Worm (Caenorhabditis elegans) whole organism, mixed stage, embryonic: ENCODE measurements around the gene F11A10.6.

ENCODE experiments used
- bed-3 ChIP-seq: fragments of 200-800 bp; sonication (Bioruptor generic); optimal IDR thresholded peaks from 3 replicates; lab custom pipeline; 2018; ENCODE audit warnings: mild to moderate bottlenecking, missing genetic modification characterization, moderate library complexity, missing compliant biosample characterization
- ceh-39 ChIP-seq: fragments of 150-350 bp; optimal IDR thresholded peaks from 2 replicates; lab custom pipeline; 2014; ENCODE audit warnings: missing biosample characterization, missing genetic modification characterization
- ceh-83 ChIP-seq: fragments of 200-800 bp; sonication (Bioruptor generic); optimal IDR thresholded peaks from 2 replicates; lab custom pipeline; 2018; ENCODE audit warnings: mild to moderate bottlenecking, missing genetic modification characterization, missing compliant biosample characterization
- ces-1 ChIP-seq: fragments of 150-350 bp; optimal IDR thresholded peaks from 2 replicates; lab custom pipeline; 2014; ENCODE audit warnings: missing biosample characterization, missing genetic modification reagents, missing genetic modification characterization
- drap-1 ChIP-seq: fragments of 200-800 bp; sonication (Bioruptor generic); optimal IDR thresholded peaks from 3 replicates; lab custom pipeline; 2018; ENCODE audit warnings: mild to moderate bottlenecking, missing genetic modification characterization, missing compliant biosample characterization
- elt-3 ChIP-seq: fragments of 150-350 bp; optimal IDR thresholded peaks from 2 replicates; lab custom pipeline; 2014; ENCODE audit warnings: missing biosample characterization, missing genetic modification characterization
- flh-1 ChIP-seq: fragments of 200-800 bp; sonication (Bioruptor generic); optimal IDR thresholded peaks from 2 replicates; lab custom pipeline; 2018; ENCODE audit warnings: mild to moderate bottlenecking, missing genetic modification characterization, moderate library complexity, missing compliant biosample characterization
- ham-2 ChIP-seq: fragments of 200-800 bp; sonication (Bioruptor generic); optimal IDR thresholded peaks from 2 replicates; lab custom pipeline; 2018; ENCODE audit warnings: mild to moderate bottlenecking, missing genetic modification characterization, missing compliant biosample characterization
- hlh-1 ChIP-seq: fragments of 150-350 bp; optimal IDR thresholded peaks from 2 replicates; lab custom pipeline; 2014; ENCODE audit warnings: missing biosample characterization, missing genetic modification reagents, missing genetic modification characterization
- lin-13 ChIP-seq: fragments of 150-350 bp; optimal IDR thresholded peaks from 2 replicates; lab custom pipeline; 2014; ENCODE audit warnings: missing biosample characterization, missing genetic modification characterization
- mab-5 ChIP-seq: fragments of 150-350 bp; optimal IDR thresholded peaks from 2 replicates; lab custom pipeline; 2014; ENCODE audit warnings: missing biosample characterization, missing genetic modification characterization
- mep-1 ChIP-seq: fragments of 150-350 bp; optimal IDR thresholded peaks from 2 replicates; lab custom pipeline; 2017; ENCODE audit warnings: missing biosample characterization, missing genetic modification reagents, missing genetic modification characterization, inconsistent platforms
- mls-2 ChIP-seq: sonication (generic microtip); optimal IDR thresholded peaks from 2 replicates; lab custom pipeline; 2016; ENCODE audit warnings: mild to moderate bottlenecking, missing genetic modification characterization, moderate library complexity, missing compliant biosample characterization
- nhr-2 ChIP-seq: fragments of 150-350 bp; optimal IDR thresholded peaks from 2 replicates; lab custom pipeline; 2014; ENCODE audit warnings: missing biosample characterization, missing genetic modification characterization
- nhr-237 ChIP-seq: fragments of 150-350 bp; optimal IDR thresholded peaks from 2 replicates; lab custom pipeline; 2014; ENCODE audit warnings: missing biosample characterization, missing genetic modification characterization
- nhr-28 ChIP-seq: fragments of 150-350 bp; optimal IDR thresholded peaks from 2 replicates; lab custom pipeline; 2014; ENCODE audit warnings: missing biosample characterization, missing genetic modification characterization
- nhr-76 ChIP-seq: sonication (generic microtip); optimal IDR thresholded peaks from 2 replicates; lab custom pipeline; 2017; ENCODE audit warnings: missing biosample characterization, missing genetic modification characterization
- pha-4 ChIP-seq: fragments of 150-350 bp; optimal IDR thresholded peaks from 2 replicates; lab custom pipeline; 2018; ENCODE audit warnings: missing biosample characterization, missing genetic modification reagents, missing genetic modification characterization
- sem-2 ChIP-seq: fragments of 200-800 bp; sonication (Bioruptor generic); optimal IDR thresholded peaks from 2 replicates; lab custom pipeline; 2018; ENCODE audit warnings: mild to moderate bottlenecking, missing genetic modification characterization, missing compliant biosample characterization
- sptf-1 ChIP-seq: sonication (generic microtip); optimal IDR thresholded peaks from 2 replicates; lab custom pipeline; 2017; ENCODE audit warnings: mild to moderate bottlenecking, missing genetic modification characterization, moderate library complexity, missing compliant biosample characterization
- tbx-8 ChIP-seq: fragments of 200-800 bp; sonication (Bioruptor generic); optimal IDR thresholded peaks from 2 replicates; lab custom pipeline; 2018; ENCODE audit warnings: mild to moderate bottlenecking, missing genetic modification characterization, moderate library complexity, missing compliant biosample characterization
- unc-120 ChIP-seq: sonication (generic microtip); optimal IDR thresholded peaks from 2 replicates; lab custom pipeline; 2017; ENCODE audit warnings: missing genetic modification characterization, missing compliant biosample characterization; ENCODE audit not compliant: poor library complexity, severe bottlenecking
- unc-39 ChIP-seq: fragments of 150-350 bp; optimal IDR thresholded peaks from 2 replicates; lab custom pipeline; 2014; ENCODE audit warnings: missing biosample characterization, missing genetic modification characterization
- zip-8 ChIP-seq: fragments of 150-350 bp; optimal IDR thresholded peaks from 2 replicates; lab custom pipeline; 2014; ENCODE audit warnings: missing biosample characterization, missing genetic modification characterization
- ztf-11 ChIP-seq: fragments of 150-350 bp; optimal IDR thresholded peaks from 2 replicates; lab custom pipeline; 2014; ENCODE audit warnings: missing biosample characterization, missing genetic modification characterization

The F11A10.6 gene

DNA sequence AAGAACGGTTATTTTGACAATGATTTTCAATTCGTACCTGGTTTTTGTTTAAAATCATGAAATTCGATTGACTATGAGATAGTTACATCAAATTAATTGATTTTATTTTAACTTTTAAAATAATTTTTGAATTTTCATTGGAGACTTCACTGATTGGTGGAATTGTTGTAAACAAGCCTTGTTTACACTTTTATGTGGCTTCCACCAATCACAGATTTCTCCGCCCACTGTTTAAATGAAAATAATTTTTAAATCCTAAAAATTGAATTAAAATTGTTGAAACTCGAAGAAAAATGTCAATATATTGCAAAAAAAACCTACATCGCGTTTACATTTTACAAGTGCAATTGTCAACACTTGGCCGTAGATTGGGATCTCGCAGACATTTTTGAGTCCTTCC lies 31.1 kb upstream of the F11A10.6 start:
- TF ChIP-seq nhr-76 (tag; lab: Kevin White, UChicago) (no peak), hlh-1 (tag; lab: Kevin White, UChicago) (no peak), mls-2 (no peak), ham-2 (GFP tag; lab: Kevin White, UChicago) (no peak)
- TF ChIP-seq, all 35 proteins: peak for 0

DNA sequence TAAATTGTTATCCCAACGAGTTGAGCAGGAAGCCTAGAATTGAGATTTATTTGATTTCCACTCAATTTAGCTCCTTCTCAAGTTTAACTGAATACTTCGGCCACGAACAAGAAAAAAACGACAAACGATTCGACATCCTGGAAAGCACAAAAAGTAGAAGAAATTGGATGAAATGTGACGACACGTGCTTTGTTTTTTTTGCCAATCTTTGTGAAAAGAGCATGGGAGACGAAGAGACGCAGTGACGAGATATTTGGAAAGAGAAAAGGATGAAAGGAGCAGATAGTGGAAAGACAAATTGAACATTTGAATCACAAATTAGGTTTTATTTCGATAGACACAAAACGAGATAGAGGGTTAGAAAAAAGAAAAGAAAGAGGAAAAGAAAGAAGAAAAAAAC lies 25.0 kb upstream of the F11A10.6 start:
- TF ChIP-seq unc-120 (tag; lab: Kevin White, UChicago), result no peak
- no peak for TF ChIP-seq ceh-39 (tag; lab: Kevin White, UChicago)
- peak; percentile 72 for TF ChIP-seq ces-1 (GFP tag; lab: Kevin White, UChicago)
- TF ChIP-seq ceh-83, result no peak
- TF ChIP-seq, all 35 proteins: peak for 1

DNA sequence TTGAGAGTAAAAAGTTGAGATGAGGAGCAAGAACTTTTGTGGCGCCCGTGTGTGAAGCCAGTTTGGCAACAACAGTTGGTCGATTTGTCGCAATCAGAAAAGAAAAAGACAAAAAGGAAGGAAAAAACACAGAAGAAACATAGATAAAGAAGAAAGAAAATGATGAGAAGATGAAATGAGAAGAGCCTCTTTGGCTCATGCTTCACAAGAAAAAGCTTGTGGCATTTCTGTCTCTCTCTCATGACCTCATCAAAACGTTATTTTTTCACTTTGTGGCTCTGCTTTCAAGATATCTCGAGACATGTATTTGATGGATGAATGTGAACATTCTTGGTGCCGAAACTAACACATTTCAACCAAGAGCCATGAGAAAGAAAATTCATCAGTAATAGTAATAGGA lies 23.6 kb upstream of the F11A10.6 start:
- TF ChIP-seq unc-39 (tag; lab: Kevin White, UChicago), result no peak
- no peak for TF ChIP-seq ceh-83
- no peak for TF ChIP-seq tbx-8
- no peak for TF ChIP-seq elt-3 (tag; lab: Kevin White, UChicago)
- TF ChIP-seq nhr-237 (tag; lab: Kevin White, UChicago), result no peak
- TF ChIP-seq hlh-1 (tag; lab: Kevin White, UChicago), result peak; percentile 23
- no peak for TF ChIP-seq ham-2 (GFP tag; lab: Kevin White, UChicago)
- no peak for TF ChIP-seq mep-1 (tag; lab: Kevin White, UChicago)
- TF ChIP-seq unc-120 (tag; lab: Kevin White, UChicago), result peak; percentile 43
- TF ChIP-seq ztf-11, result no peak
- TF ChIP-seq sptf-1 (tag; lab: Kevin White, UChicago), result no peak

DNA sequence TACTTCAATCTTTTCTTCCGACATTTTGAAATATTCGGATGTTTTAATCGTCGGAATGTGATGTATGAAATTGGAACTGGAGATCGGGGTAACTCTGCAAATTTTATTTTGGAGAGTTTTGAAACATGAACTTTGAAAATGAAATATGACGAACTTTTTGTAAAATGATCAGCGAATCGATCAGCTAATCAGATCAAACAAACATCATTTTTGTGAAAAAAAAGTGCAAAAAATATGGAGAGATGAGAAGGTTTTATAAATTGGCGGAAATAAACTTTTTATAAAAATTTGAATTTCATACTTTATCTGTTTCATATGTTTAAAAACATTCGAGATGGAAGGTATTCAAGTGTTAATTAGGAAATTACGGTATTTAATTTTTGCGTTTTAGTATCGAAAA lies 22.0 kb upstream of the F11A10.6 start, which contains the start of gene dlc-2:
Gene dlc-2 (minus strand): TSS at position 101 of the 400 bp plus-strand sequence.
- TF ChIP-seq ceh-83, result no peak

DNA sequence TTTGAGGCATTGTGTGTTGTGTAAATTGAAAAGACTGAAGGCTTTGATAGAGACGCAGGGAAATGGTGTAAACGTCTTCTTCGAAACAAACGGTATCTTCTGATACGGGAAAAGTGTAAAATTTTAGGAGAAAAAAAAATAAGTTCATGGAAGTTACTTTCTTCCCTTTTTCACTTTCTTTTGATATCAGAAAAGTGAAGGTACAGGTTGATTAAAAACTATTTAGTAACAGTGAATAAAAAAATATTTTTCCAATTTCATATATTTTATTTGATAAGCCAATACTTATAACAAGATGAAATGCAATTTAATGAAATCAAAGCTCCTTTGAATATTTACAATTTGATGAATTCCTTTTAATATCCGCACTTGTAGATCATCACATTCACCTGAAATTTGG lies 20.9 kb upstream of the F11A10.6 start, which contains the start of gene col-129:
Gene col-129 (minus strand): TSS at position 101 of the 400 bp plus-strand sequence.
- no peak for TF ChIP-seq nhr-2 (tag; lab: Kevin White, UChicago)
- TF ChIP-seq elt-3 (tag; lab: Kevin White, UChicago), result no peak
- no peak for TF ChIP-seq mep-1 (tag; lab: Kevin White, UChicago)
- no peak for TF ChIP-seq unc-39 (tag; lab: Kevin White, UChicago)
- no peak for TF ChIP-seq ham-2 (GFP tag; lab: Kevin White, UChicago)
- TF ChIP-seq nhr-76 (tag; lab: Kevin White, UChicago), result no peak
- TF ChIP-seq pha-4, result no peak
- TF ChIP-seq sptf-1 (tag; lab: Kevin White, UChicago), result no peak
- no peak for TF ChIP-seq mab-5 (tag; lab: Kevin White, UChicago)

DNA sequence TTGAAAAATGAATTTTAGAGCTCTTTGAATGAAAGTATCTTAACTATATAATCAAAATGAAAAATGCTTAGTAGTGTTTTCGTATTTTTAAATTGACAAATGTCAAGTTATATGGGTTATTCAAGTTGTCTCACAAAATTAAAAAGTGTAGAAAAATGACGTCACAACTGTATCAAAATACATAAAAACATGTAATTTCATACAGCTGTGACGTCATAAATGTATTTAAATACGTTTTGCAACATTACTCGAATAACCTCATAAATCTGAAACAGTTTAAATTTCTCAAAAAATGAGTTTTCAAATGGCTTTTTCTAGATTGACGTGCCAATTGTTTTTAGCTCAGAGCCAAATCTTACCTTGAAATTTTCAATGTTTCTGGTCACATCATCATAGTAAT lies 20.3 kb upstream of the F11A10.6 start:
- no peak for TF ChIP-seq sem-2
- TF ChIP-seq zip-8 (tag; lab: Kevin White, UChicago), result peak; percentile 98

DNA sequence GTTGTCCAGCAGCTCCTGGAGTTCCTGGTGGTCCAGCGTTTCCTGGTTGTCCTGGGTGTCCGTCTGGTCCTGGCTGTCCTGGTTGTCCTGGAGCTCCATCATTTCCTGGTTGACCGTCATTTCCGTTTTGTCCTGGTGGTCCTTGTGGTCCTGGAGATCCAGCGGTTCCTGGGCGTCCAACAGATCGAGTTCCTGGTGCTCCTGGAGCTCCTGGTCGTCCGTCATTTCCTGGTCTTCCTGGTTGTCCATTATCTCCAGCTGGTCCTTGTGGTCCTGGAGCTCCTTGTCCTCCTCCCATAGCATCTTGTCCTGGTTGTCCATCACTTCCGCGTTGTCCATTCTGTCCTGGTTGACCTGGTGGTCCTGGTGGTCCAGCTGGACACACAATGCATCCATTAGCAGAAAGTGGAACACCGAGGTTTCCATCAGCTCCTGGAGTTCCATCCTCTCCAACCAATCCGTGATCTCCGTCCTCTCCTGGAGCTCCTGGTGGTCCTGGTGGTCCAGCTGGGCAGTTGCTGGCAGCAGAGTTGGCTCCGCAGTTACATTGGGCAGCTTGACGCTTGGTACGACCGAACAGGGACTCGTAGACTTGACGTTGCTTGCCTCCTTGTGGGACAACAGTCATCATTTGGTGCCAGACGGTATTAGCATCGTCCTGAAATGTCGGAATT lies 19.7 kb upstream of the F11A10.6 start:
- TF ChIP-seq bed-3 (GFP tag; lab: Kevin White, UChicago) (no peak), mls-2 (no peak), ceh-39 (tag; lab: Kevin White, UChicago) (no peak), sem-2 (no peak), nhr-28 (no peak), flh-1 (GFP tag; lab: Kevin White, UChicago) (no peak), lin-13 (tag; lab: Kevin White, UChicago) (no peak), drap-1 (GFP tag; lab: Kevin White, UChicago) (no peak), mab-5 (tag; lab: Kevin White, UChicago) (no peak), pha-4 (no peak), tbx-8 (no peak), ztf-11 (no peak), unc-39 (tag; lab: Kevin White, UChicago) (no peak)
